Worm (Caenorhabditis elegans) whole organism, L1 larva: ENCODE measurements around the gene Y75B8A.18.

Experiments
- C34B4.2 ChIP-seq: sonication (generic microtip); optimal IDR thresholded peaks from 2 replicates; lab custom pipeline; 2017; ENCODE audit warnings: mild to moderate bottlenecking, missing genetic modification characterization, missing compliant biosample characterization
- Y116A8C.19 ChIP-seq: sonication (generic microtip); optimal IDR thresholded peaks from 2 replicates; lab custom pipeline; 2016; ENCODE audit warnings: missing compliant biosample characterization, missing genetic modification characterization, borderline replicate concordance
- blmp-1 ChIP-seq: fragments of 150-350 bp; optimal IDR thresholded peaks from 2 replicates; lab custom pipeline; 2014; ENCODE audit warnings: missing biosample characterization, missing genetic modification characterization
- dsc-1 ChIP-seq: sonication (generic microtip); optimal IDR thresholded peaks from 2 replicates; lab custom pipeline; 2016; ENCODE audit warnings: mild to moderate bottlenecking, missing genetic modification characterization, missing compliant biosample characterization
- efl-1 ChIP-seq, 4 experiments: fragments of 150-350 bp; optimal IDR thresholded peaks in 3 of 4; peaks in 1 of 4; 1 replicate in 1 of 4; 2 replicates in 3 of 4; lab custom pipeline; 2014; ENCODE audit warnings: missing biosample characterization in 2 of 4, missing genetic modification characterization in 2 of 4, missing genetic modification reagents in 2 of 4
- efl-3 ChIP-seq: fragments of 200-800 bp; sonication (Bioruptor generic); optimal IDR thresholded peaks from 2 replicates; lab custom pipeline; 2018; ENCODE audit warnings: mild to moderate bottlenecking, missing genetic modification characterization, missing compliant biosample characterization
- elt-3 ChIP-seq, 6 experiments: fragments of 150-350 bp in 1 of 6; sonication (generic microtip); optimal IDR thresholded peaks; 2 replicates each; lab custom pipeline; 2017 to 2018; ENCODE audit warnings: missing biosample characterization in 6 of 6, missing genetic modification characterization in 6 of 6, inconsistent platforms in 1 of 6
- fkh-4 ChIP-seq: sonication (generic microtip); optimal IDR thresholded peaks from 2 replicates; lab custom pipeline; 2016; ENCODE audit warnings: missing compliant biosample characterization, missing genetic modification characterization, borderline replicate concordance
- grh-1 ChIP-seq: fragments of 200-800 bp; sonication (Bioruptor generic); IDR thresholded peaks from 2 replicates; pipeline ENCODE4 v1.3.6; 2022; ENCODE audit warnings: missing genetic modification reagents, missing genetic modification characterization, missing compliant biosample characterization
- hlh-4 ChIP-seq: sonication (generic microtip); optimal IDR thresholded peaks from 2 replicates; lab custom pipeline; 2016; ENCODE audit warnings: mild to moderate bottlenecking, missing genetic modification characterization, missing compliant biosample characterization
- jun-1 ChIP-seq: fragments of 150-350 bp; optimal IDR thresholded peaks from 2 replicates; lab custom pipeline; 2014; ENCODE audit warnings: missing biosample characterization, missing genetic modification reagents, missing genetic modification characterization
- lin-14 ChIP-seq: fragments of 200-800 bp; sonication (Bioruptor generic); optimal IDR thresholded peaks from 2 replicates; lab custom pipeline; 2018; ENCODE audit warnings: mild to moderate bottlenecking, missing genetic modification characterization, moderate library complexity, missing compliant biosample characterization
- lin-15B ChIP-seq: fragments of 150-350 bp; sonication (generic microtip); optimal IDR thresholded peaks from 3 replicates; lab custom pipeline; 2014; ENCODE audit warnings: missing biosample characterization, missing genetic modification characterization
- lin-35 ChIP-seq, 2 experiments: fragments of 150-350 bp; optimal IDR thresholded peaks; 2 replicates each; lab custom pipeline; 2014; ENCODE audit warnings: missing biosample characterization in 2 of 2, missing genetic modification characterization in 2 of 2, missing genetic modification reagents in 2 of 2
- lin-39 ChIP-seq: fragments of 150-350 bp; optimal IDR thresholded peaks from 2 replicates; lab custom pipeline; 2014; ENCODE audit warnings: missing biosample characterization, missing genetic modification reagents, missing genetic modification characterization
- mab-9 ChIP-seq: fragments of 200-800 bp; sonication (Bioruptor generic); IDR thresholded peaks from 2 replicates; pipeline ENCODE4 v1.3.6; 2022; ENCODE audit warnings: missing genetic modification reagents, missing genetic modification characterization, missing compliant biosample characterization
- mep-1 ChIP-seq: fragments of 150-350 bp; optimal IDR thresholded peaks from 2 replicates; lab custom pipeline; 2014; ENCODE audit warnings: missing biosample characterization, missing genetic modification characterization
- nhr-11 ChIP-seq: fragments of 150-350 bp; optimal IDR thresholded peaks from 2 replicates; lab custom pipeline; 2014; ENCODE audit warnings: missing biosample characterization, missing genetic modification characterization
- nhr-28 ChIP-seq: fragments of 150-350 bp; optimal IDR thresholded peaks from 2 replicates; lab custom pipeline; 2014; ENCODE audit warnings: missing biosample characterization, missing genetic modification characterization
- nhr-47 ChIP-seq: sonication (generic microtip); optimal IDR thresholded peaks from 2 replicates; lab custom pipeline; 2016; ENCODE audit warnings: mild to moderate bottlenecking, missing genetic modification characterization, moderate library complexity, missing compliant biosample characterization
- nhr-71 ChIP-seq: sonication (generic microtip); optimal IDR thresholded peaks from 2 replicates; lab custom pipeline; 2016; ENCODE audit warnings: mild to moderate bottlenecking, missing genetic modification characterization, moderate library complexity, missing compliant biosample characterization
- nhr-76 ChIP-seq: sonication (generic microtip); optimal IDR thresholded peaks from 2 replicates; lab custom pipeline; 2017; ENCODE audit warnings: missing biosample characterization, missing genetic modification characterization
- nhr-84 ChIP-seq: sonication (generic microtip); optimal IDR thresholded peaks from 2 replicates; lab custom pipeline; 2017; ENCODE audit warnings: missing biosample characterization, missing genetic modification characterization
- nhr-85 ChIP-seq: sonication (generic microtip); peaks from one replicate; lab custom pipeline; 2016; ENCODE audit warnings: missing genetic modification characterization, inconsistent platforms, missing compliant biosample characterization
- nhr-90 ChIP-seq: sonication (generic microtip); optimal IDR thresholded peaks from 2 replicates; lab custom pipeline; 2016; ENCODE audit warnings: mild to moderate bottlenecking, missing genetic modification characterization, missing compliant biosample characterization; ENCODE audit not compliant: poor library complexity
- snu-23 ChIP-seq: sonication (generic microtip); optimal IDR thresholded peaks from 2 replicates; lab custom pipeline; 2016; ENCODE audit warnings: missing genetic modification characterization, missing compliant biosample characterization
- sptf-1 ChIP-seq: fragments of 150-350 bp; optimal IDR thresholded peaks from 2 replicates; lab custom pipeline; 2014; ENCODE audit warnings: missing biosample characterization, missing genetic modification characterization
- swsn-7 ChIP-seq: sonication (generic microtip); optimal IDR thresholded peaks from 2 replicates; lab custom pipeline; 2016; ENCODE audit warnings: missing genetic modification characterization, missing compliant biosample characterization
- tbx-2 ChIP-seq: sonication (generic microtip); optimal IDR thresholded peaks from 2 replicates; lab custom pipeline; 2016; ENCODE audit warnings: missing genetic modification characterization, missing compliant biosample characterization
- unc-130 ChIP-seq: fragments of 150-350 bp; optimal IDR thresholded peaks from 2 replicates; lab custom pipeline; 2017; ENCODE audit warnings: missing biosample characterization, missing genetic modification characterization, inconsistent platforms
- xbp-1 ChIP-seq: sonication (generic microtip); optimal IDR thresholded peaks from 2 replicates; lab custom pipeline; 2016; ENCODE audit warnings: missing genetic modification characterization, missing compliant biosample characterization
- zip-4 ChIP-seq: fragments of 200-800 bp; sonication (Bioruptor generic); optimal IDR thresholded peaks from 2 replicates; lab custom pipeline; 2018; ENCODE audit warnings: mild to moderate bottlenecking, missing genetic modification characterization, moderate library complexity, missing compliant biosample characterization

Gene Y75B8A.18

DNA sequence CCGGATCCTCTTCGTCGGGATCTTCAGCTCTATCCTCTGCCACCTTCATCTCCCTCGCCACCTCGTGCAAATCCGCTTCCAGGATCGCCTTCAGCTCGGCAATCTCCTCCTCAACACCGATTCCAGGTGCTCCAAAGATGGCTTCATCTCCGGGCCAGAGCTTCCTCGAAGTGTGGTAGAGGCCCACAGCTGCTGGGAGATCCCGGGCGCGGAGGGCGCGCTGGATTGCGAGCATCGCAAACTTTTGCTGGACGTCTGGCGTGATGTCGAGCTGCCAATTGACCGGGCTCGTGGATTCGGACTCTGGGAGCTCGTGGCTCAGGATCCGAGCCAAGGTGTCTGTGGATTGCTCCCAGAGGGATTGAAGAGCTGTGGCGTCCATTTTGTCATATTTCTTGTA, 19.5 kb upstream of the Y75B8A.18 start:
- TF ChIP-seq elt-3 (tag; optimal IDR thresholded peaks at IDR 0.05; lab: Kevin White, UChicago): no peak
- no peak for TF ChIP-seq grh-1 (GFP tag; lab: Robert Waterston, UW)
- TF ChIP-seq swsn-7 (tag; lab: Kevin White, UChicago): no peak
- TF ChIP-seq lin-14 (GFP tag; lab: Kevin White, UChicago): no peak

DNA sequence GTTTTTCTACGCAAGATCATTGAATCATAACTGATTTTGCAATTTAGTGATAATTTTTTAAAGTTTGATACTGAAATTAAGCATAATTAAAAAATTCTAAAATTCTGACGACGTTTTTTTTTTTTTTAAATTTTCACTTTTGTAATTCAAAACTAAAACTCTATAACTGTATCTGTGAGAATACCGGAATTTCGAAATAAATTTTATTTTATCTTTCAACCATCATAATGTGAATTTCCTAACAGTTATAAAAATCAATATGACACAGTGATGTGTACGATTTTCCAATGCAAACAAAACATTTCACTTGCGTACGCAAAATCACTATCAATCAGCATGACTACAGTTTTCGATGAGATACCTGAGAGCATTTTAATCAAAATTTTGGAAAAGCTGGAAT, 9.9 kb upstream of the Y75B8A.18 start, which contains the start of the genes grl-15 and fbxa-89:
Gene grl-15, minus strand, starts transcription at position 101 of the 400 bp plus-strand sequence.
Gene fbxa-89, plus strand, starts transcription at position 271 of the 400 bp plus-strand sequence.
- TF ChIP-seq lin-15B (tag; lab: Kevin White, UChicago): no peak
- TF ChIP-seq lin-39: no peak
- TF ChIP-seq swsn-7 (tag; lab: Kevin White, UChicago): no peak
- TF ChIP-seq efl-3 (GFP tag; lab: Kevin White, UChicago): no peak
- no peak for TF ChIP-seq xbp-1 (tag; lab: Kevin White, UChicago)
- TF ChIP-seq mab-9 (GFP tag; lab: Robert Waterston, UW): no peak
- no peak for TF ChIP-seq nhr-28 (tag; lab: Kevin White, UChicago)
- TF ChIP-seq efl-1 (optimal IDR thresholded peaks at IDR 0.05; lab: Kevin White, UChicago): no peak
- TF ChIP-seq efl-1 (GFP tag; optimal IDR thresholded peaks at IDR 0.05 in 1 of 2; lab: Kevin White, UChicago): no peak
- TF ChIP-seq zip-4 (GFP tag; lab: Kevin White, UChicago): no peak
- no peak for TF ChIP-seq lin-35 (GFP tag; optimal IDR thresholded peaks at IDR 0.05; lab: Kevin White, UChicago)
- TF ChIP-seq nhr-47: no peak

DNA sequence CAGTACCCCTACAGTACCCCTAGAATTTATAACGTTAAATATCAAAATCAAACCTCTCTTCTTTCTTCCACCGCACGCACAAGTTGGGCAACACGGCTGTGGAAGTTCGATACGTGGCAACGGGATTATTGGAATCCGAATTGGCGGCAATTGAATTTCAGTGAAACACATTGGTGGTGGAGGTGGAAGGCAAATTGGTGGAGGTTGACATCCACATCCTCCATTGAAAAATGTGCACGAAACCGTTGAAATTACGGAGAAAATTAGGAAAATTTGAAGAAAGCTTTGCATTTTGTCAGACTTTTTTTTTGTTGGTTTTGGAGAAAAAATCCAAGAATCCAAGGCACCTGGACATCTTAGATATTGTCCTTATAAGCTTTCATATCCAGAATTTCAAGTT, 9.3 kb upstream of the Y75B8A.18 start:
- no peak for TF ChIP-seq nhr-84 (tag; lab: Kevin White, UChicago)
- no peak for TF ChIP-seq unc-130 (tag; lab: Kevin White, UChicago)
- no peak for TF ChIP-seq nhr-71 (tag; lab: Kevin White, UChicago)
- TF ChIP-seq C34B4.2 (tag; lab: Kevin White, UChicago): no peak

DNA sequence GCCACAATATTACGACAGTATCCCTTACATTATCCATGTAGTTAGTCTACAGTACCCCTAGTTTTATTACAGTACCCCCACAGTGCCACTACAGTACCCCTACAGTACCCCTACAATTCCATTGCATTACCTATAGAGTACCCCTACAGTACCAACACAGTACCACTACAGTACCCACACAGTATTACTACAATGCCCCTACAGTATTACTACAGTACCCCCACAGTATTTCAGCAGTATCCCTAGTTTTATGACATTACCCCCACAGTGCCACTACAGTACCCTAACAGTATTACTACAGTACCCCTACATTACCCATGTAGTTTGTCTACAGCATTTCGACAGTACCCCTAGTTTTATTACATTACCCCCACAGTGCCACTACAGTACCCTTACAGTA, 7.5 kb upstream of the Y75B8A.18 start:
- no peak for TF ChIP-seq mep-1 (tag; lab: Kevin White, UChicago)
- TF ChIP-seq blmp-1: no peak
- no peak for TF ChIP-seq efl-1 (optimal IDR thresholded peaks at IDR 0.05; lab: Kevin White, UChicago)
- peak in 1 of 2 experiments; percentile 84 for TF ChIP-seq efl-1 (GFP tag; optimal IDR thresholded peaks at IDR 0.05 in 1 of 2; lab: Kevin White, UChicago)

DNA sequence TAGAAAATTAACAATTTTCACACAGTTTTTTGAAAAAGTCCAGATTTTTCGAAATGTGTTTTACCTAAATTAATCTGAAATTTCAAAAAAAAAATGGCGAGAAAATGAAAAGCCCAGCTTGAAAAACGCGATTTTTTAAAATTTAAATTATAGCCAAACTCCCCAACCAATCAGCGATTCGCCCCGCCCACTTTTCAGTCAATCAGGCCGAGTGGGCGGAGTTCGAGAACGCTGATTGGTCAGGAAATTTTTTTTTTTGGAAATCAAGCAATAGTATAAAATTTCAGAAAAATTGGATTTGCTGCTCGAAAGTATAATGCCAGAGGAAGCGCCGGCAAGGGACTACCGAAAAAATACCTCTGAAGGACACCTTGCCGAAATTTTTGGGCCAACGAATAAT, 5.5 kb upstream of the Y75B8A.18 start:
- no peak for TF ChIP-seq snu-23 (GFP tag; lab: Kevin White, UChicago)
- TF ChIP-seq sptf-1: no peak
- TF ChIP-seq tbx-2 (tag; lab: Kevin White, UChicago): no peak
- no peak for TF ChIP-seq blmp-1
- TF ChIP-seq dsc-1 (tag; lab: Kevin White, UChicago): no peak
- TF ChIP-seq mab-9 (GFP tag; lab: Robert Waterston, UW): no peak
- TF ChIP-seq unc-130 (tag; lab: Kevin White, UChicago): no peak
- no peak for TF ChIP-seq fkh-4
- no peak for TF ChIP-seq nhr-11 (tag; lab: Kevin White, UChicago)
- TF ChIP-seq nhr-76: no peak
- TF ChIP-seq grh-1 (GFP tag; lab: Robert Waterston, UW): no peak
- TF ChIP-seq, all 84 proteins: peak for 0

DNA sequence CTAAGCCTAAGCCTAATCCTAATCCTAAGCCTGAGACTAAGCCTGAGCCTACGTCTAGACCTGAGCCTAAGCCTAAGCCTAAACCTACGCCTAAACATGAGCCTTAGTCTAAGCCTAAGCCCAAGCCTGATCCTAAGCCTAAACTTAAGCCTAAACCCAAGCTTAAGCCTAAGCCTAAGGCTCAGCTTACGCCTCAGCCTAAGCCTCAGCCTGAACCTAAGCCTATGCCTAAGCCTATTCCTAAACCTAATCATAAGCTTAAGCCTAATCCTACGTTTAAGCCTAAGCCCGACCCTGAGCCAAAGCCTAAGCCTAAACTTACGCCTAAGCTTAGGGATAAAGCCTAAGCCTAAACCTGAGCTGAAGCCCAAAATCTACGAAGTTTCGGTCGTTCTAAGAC, 4.2 kb upstream of the Y75B8A.18 start:
- TF ChIP-seq Y116A8C.19 (tag; lab: Kevin White, UChicago) (no peak), nhr-85 (tag; lab: Kevin White, UChicago) (peak; percentile 37)

DNA sequence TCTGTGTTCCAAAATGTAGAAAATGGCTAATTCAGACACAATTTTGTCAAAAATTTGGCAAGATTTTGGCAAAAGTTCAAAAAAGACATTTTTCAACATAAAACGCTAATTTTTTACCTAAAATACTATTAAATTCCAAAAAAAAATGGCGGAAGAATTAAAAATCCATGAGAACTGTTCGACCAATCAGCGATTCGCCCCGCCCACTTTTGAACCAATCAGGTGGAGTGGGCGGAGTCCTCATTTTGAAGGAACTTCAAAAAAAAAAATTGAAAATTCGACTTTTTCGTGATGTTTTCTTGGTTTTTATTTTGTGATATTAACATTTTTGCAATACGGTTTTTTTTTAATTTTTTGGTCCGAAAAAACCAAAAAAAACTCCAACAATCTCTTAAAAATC, 1.9 kb upstream of the Y75B8A.18 start:
- no peak for TF ChIP-seq efl-1 (optimal IDR thresholded peaks at IDR 0.05; lab: Kevin White, UChicago)
- TF ChIP-seq efl-1 (GFP tag; optimal IDR thresholded peaks at IDR 0.05 in 1 of 2; lab: Kevin White, UChicago): no peak
- no peak for TF ChIP-seq nhr-76
- TF ChIP-seq jun-1 (tag; lab: Kevin White, UChicago): no peak
- TF ChIP-seq nhr-90 (tag; lab: Kevin White, UChicago): no peak
- TF ChIP-seq fkh-4: no peak
- TF ChIP-seq nhr-11 (tag; lab: Kevin White, UChicago): no peak
- no peak for TF ChIP-seq hlh-4
